Fruit fly (Drosophila melanogaster) whole organism, embryonic: ENCODE data around the gene CG31265.

Experiments used
- B-H2 ChIP-seq: fragments of 200-800 bp; sonication (Bioruptor generic); optimal IDR thresholded peaks from 2 replicates; lab custom pipeline; 2018; ENCODE audit warnings: missing biosample characterization, mild to moderate bottlenecking, missing genetic modification characterization
- CG11504 ChIP-seq: fragments of 200-800 bp; sonication (Bioruptor generic); optimal IDR thresholded peaks from 3 replicates; lab custom pipeline; 2019; ENCODE audit warnings: missing biosample characterization, mild to moderate bottlenecking, missing genetic modification characterization, moderate library complexity
- CG12942 ChIP-seq: fragments of 200-800 bp; sonication (Bioruptor generic); optimal IDR thresholded peaks from 3 replicates; lab custom pipeline; 2016; ENCODE audit warnings: missing biosample characterization, missing genetic modification characterization
- CG16815 ChIP-seq: fragments of 200-800 bp; sonication (Bioruptor generic); optimal IDR thresholded peaks from 3 replicates; lab custom pipeline; 2017; ENCODE audit warnings: missing biosample characterization, mild to moderate bottlenecking, missing genetic modification characterization
- CG18599 ChIP-seq: fragments of 200-800 bp; sonication (Bioruptor generic); optimal IDR thresholded peaks from 3 replicates; lab custom pipeline; 2017; ENCODE audit warnings: missing biosample characterization, missing genetic modification characterization, mild to moderate bottlenecking, moderate library complexity, missing genetic modification reagents
- CG3281 ChIP-seq: fragments of 200-800 bp; sonication (Bioruptor generic); optimal IDR thresholded peaks from 3 replicates; lab custom pipeline; 2017; ENCODE audit warnings: missing biosample characterization, mild to moderate bottlenecking, missing genetic modification characterization
- CG33213 ChIP-seq: fragments of 200-800 bp; sonication (Bioruptor generic); optimal IDR thresholded peaks from 3 replicates; lab custom pipeline; 2016; ENCODE audit warnings: missing biosample characterization, missing genetic modification characterization
- CG3838 ChIP-seq: fragments of 200-800 bp; sonication (Bioruptor generic); optimal IDR thresholded peaks from 3 replicates; lab custom pipeline; 2016; ENCODE audit warnings: missing biosample characterization, missing genetic modification characterization
- D ChIP-seq, 2 experiments: fragments of 200-800 bp in 1 of 2; fragments of >200 bp in 1 of 2; sonication (Bioruptor generic) in 1 of 2; optimal IDR thresholded peaks; 2 replicates in 1 of 2; 3 replicates in 1 of 2; lab custom pipeline; 2017; ENCODE audit warnings: mild to moderate bottlenecking in 1 of 2, missing biosample characterization in 1 of 2, missing genetic modification characterization in 1 of 2, missing genetic modification reagents in 1 of 2
- Fer1 ChIP-seq: fragments of 200-800 bp; sonication (Bioruptor generic); optimal IDR thresholded peaks from 2 replicates; lab custom pipeline; 2017; ENCODE audit warnings: missing biosample characterization, mild to moderate bottlenecking, missing genetic modification characterization
- Hmr ChIP-seq: fragments of 200-800 bp; sonication (Bioruptor generic); optimal IDR thresholded peaks from 3 replicates; lab custom pipeline; 2017; ENCODE audit warnings: mild to moderate bottlenecking, missing biosample characterization, missing genetic modification reagents, missing genetic modification characterization
- Meics ChIP-seq: fragments of 200-800 bp; sonication (Bioruptor generic); optimal IDR thresholded peaks from 2 replicates; lab custom pipeline; 2017; ENCODE audit warnings: missing biosample characterization, mild to moderate bottlenecking, missing genetic modification characterization
- Vsx1 ChIP-seq: fragments of 200-800 bp; sonication (Bioruptor generic); optimal IDR thresholded peaks from 2 replicates; lab custom pipeline; 2017; ENCODE audit warnings: missing biosample characterization, mild to moderate bottlenecking, missing genetic modification characterization, missing genetic modification reagents
- ara ChIP-seq: fragments of 200-800 bp; sonication (Bioruptor generic); IDR thresholded peaks from 2 replicates; pipeline ENCODE4 v1.3.6; 2022; ENCODE audit warnings: missing biosample characterization, missing genetic modification characterization
- cwo ChIP-seq: fragments of 200-800 bp; sonication (Bioruptor generic); optimal IDR thresholded peaks from 3 replicates; lab custom pipeline; 2017; ENCODE audit warnings: missing biosample characterization, missing genetic modification characterization, mild to moderate bottlenecking, moderate library complexity, missing genetic modification reagents
- fu2 ChIP-seq: fragments of 200-800 bp; sonication (Bioruptor generic); optimal IDR thresholded peaks from 2 replicates; lab custom pipeline; 2016; ENCODE audit warnings: missing biosample characterization, missing genetic modification characterization
- kay ChIP-seq: fragments of 200-800 bp; sonication (Bioruptor generic); optimal IDR thresholded peaks from 2 replicates; lab custom pipeline; 2016; ENCODE audit warnings: missing biosample characterization, missing genetic modification characterization
- ken ChIP-seq: fragments of 200-800 bp; sonication (Bioruptor generic); IDR thresholded peaks from 3 replicates; pipeline ENCODE4 v1.3.6; 2022; ENCODE audit warnings: missing biosample characterization, missing genetic modification characterization
- lab ChIP-seq: fragments of 200-800 bp; sonication (Bioruptor generic); optimal IDR thresholded peaks from 3 replicates; lab custom pipeline; 2017; ENCODE audit warnings: missing biosample characterization, missing genetic modification characterization, mild to moderate bottlenecking, moderate library complexity, missing genetic modification reagents
- nmo ChIP-seq: fragments of 200-800 bp; sonication (Bioruptor generic); optimal IDR thresholded peaks from 2 replicates; lab custom pipeline; 2018; ENCODE audit warnings: missing biosample characterization, mild to moderate bottlenecking, missing genetic modification characterization, moderate library complexity
- p53 ChIP-seq: fragments of 200-800 bp; sonication (Bioruptor generic); optimal IDR thresholded peaks from 2 replicates; lab custom pipeline; 2016; ENCODE audit warnings: missing biosample characterization, missing genetic modification characterization
- pnt ChIP-seq: fragments of 200-800 bp; sonication (Bioruptor generic); optimal IDR thresholded peaks from 3 replicates; lab custom pipeline; 2016; ENCODE audit warnings: missing biosample characterization, missing genetic modification characterization
- salm ChIP-seq: fragments of 200-800 bp; sonication (Bioruptor generic); optimal IDR thresholded peaks from 2 replicates; lab custom pipeline; 2018; ENCODE audit warnings: missing biosample characterization, mild to moderate bottlenecking, missing genetic modification characterization
- sens ChIP-seq: fragments of 200-800 bp; sonication (Bioruptor generic); peaks from one replicate; lab custom pipeline; 2016; ENCODE audit warnings: missing biosample characterization, missing genetic modification characterization
- shn ChIP-seq: fragments of 200-800 bp; sonication (Bioruptor generic); optimal IDR thresholded peaks from 3 replicates; lab custom pipeline; 2016; ENCODE audit warnings: missing biosample characterization, missing genetic modification characterization

CG31265 gene

dm6 chr3R:17178140-17178539, 50.1 kb downstream of the CG31265 start:
- TF ChIP-seq B-H2 (GFP tag; lab: Kevin White, UChicago), result no peak
- no peak for TF ChIP-seq ken (GFP tag; lab: Robert Waterston, UW)
- no peak for TF ChIP-seq pnt (GFP tag; lab: Kevin White, UChicago)
- no peak for TF ChIP-seq CG16815 (GFP tag; lab: Kevin White, UChicago)
- no peak for TF ChIP-seq kay (GFP tag; lab: Kevin White, UChicago)
- TF ChIP-seq lab (GFP tag; lab: Kevin White, UChicago), result peak; percentile 61
- peak; percentile 31 for TF ChIP-seq CG11504 (tag; lab: Kevin White, UChicago)
- no peak for TF ChIP-seq nmo
- TF ChIP-seq ara (GFP tag; lab: Robert Waterston, UW), result no peak
- peak; percentile 68 for TF ChIP-seq CG18599
- no peak for TF ChIP-seq CG33213 (GFP tag; lab: Kevin White, UChicago)
- TF ChIP-seq CG3838 (GFP tag; lab: Kevin White, UChicago), result no peak
- TF ChIP-seq CG12942, result no peak
- no peak for TF ChIP-seq Vsx1 (GFP tag; lab: Kevin White, UChicago)
- TF ChIP-seq sens (GFP tag; lab: Kevin White, UChicago), result peak; percentile 26
- peak; percentile 8 for TF ChIP-seq CG3281 (GFP tag; lab: Kevin White, UChicago)
- TF ChIP-seq fu2 (GFP tag; lab: Kevin White, UChicago), result no peak
- no peak for TF ChIP-seq p53 (GFP tag; lab: Kevin White, UChicago)
- no peak for TF ChIP-seq Fer1 (GFP tag; lab: Kevin White, UChicago)
- no peak for TF ChIP-seq salm (tag; lab: Kevin White, UChicago)
- no peak for TF ChIP-seq shn (GFP tag; lab: Kevin White, UChicago)
- TF ChIP-seq Hmr (GFP tag; lab: Kevin White, UChicago), result peak; percentile 12
- TF ChIP-seq Meics, result peak; percentile 21
- TF ChIP-seq cwo, result peak; percentile 11
- no peak for TF ChIP-seq D (optimal IDR thresholded peaks at IDR 0.05; lab: Kevin White, UChicago)
- no peak for TF ChIP-seq D (GFP tag; optimal IDR thresholded peaks at IDR 0.05; lab: Kevin White, UChicago)
